Fruit fly (Drosophila melanogaster): Measurements from ENCODE around the gene Mocs1.
A peak's percentile ranks its signal among the peaks of the same experiment; 100 is the strongest.

Mocs1 gene

dm6 chr3L:11120419-11120958 lies 50.2 kb downstream of the Mocs1 start, which contains the start of the genes FoxK and mRpL2:
TSS of gene FoxK (minus strand) at chr3L:11120783.
TSS of gene mRpL2 (plus strand) at chr3L:11120847.
- peak; percentile 9 for TF ChIP-seq ovo (GFP tag; optimal IDR thresholded peaks at IDR 0.05)
- TF ChIP-seq CG33017 (tag; optimal IDR thresholded peaks at IDR 0.05) = peak; percentile 72
- peak; percentile 64 for TF ChIP-seq CG1620 (GFP tag; optimal IDR thresholded peaks at IDR 0.05)
- peak; percentile 7 for TF ChIP-seq CG7101 (tag; optimal IDR thresholded peaks at IDR 0.05)
- peak; percentile 89 for TF ChIP-seq CG11617 (GFP tag; optimal IDR thresholded peaks at IDR 0.05)
- peak; percentile 51 for TF ChIP-seq CG14711 (tag; optimal IDR thresholded peaks at IDR 0.05)
- no peak for TF ChIP-seq pad (GFP tag; optimal IDR thresholded peaks at IDR 0.05)
- peak; percentile 91 for TF ChIP-seq Mnt (GFP tag; optimal IDR thresholded peaks at IDR 0.05)
- TF ChIP-seq toe (GFP tag; optimal IDR thresholded peaks at IDR 0.05) = peak; percentile 58
- peak; percentile 85 for TF ChIP-seq CG12768 (GFP tag; optimal IDR thresholded peaks at IDR 0.05)
- peak; percentile 98 for TF ChIP-seq kay (GFP tag; ENCODE audit: borderline replicate concordance)
- TF ChIP-seq tj (GFP tag; optimal IDR thresholded peaks at IDR 0.05) = peak; percentile 88
- peak; percentile 31 for TF ChIP-seq bab1 (GFP tag; optimal IDR thresholded peaks at IDR 0.05)
- TF ChIP-seq cnc (optimal IDR thresholded peaks at IDR 0.05) = no peak
- TF ChIP-seq CG7045 (GFP tag; optimal IDR thresholded peaks at IDR 0.05) = peak; percentile 71
- peak; percentile 15 for TF ChIP-seq Crg-1 (GFP tag; optimal IDR thresholded peaks at IDR 0.05)
- TF ChIP-seq cic (GFP tag; optimal IDR thresholded peaks at IDR 0.05) = peak; percentile 93
- peak; percentile 57 for TF ChIP-seq Hr96 (GFP tag; optimal IDR thresholded peaks at IDR 0.05)
- TF ChIP-seq CG5204 (GFP tag; optimal IDR thresholded peaks at IDR 0.05) = no peak
- TF ChIP-seq Clk (GFP tag; optimal IDR thresholded peaks at IDR 0.05) = peak; percentile 7

All from whole organism, adult.